Worm (Caenorhabditis elegans) whole organism, mixed stage, embryonic: ENCODE data around the gene mrps-18.C.

Experiments used
- M03D4.4 ChIP-seq: sonication (generic microtip); optimal IDR thresholded peaks from 2 replicates; lab custom pipeline; 2017; ENCODE audit warnings: mild to moderate bottlenecking, missing genetic modification characterization, missing compliant biosample characterization
- bed-3 ChIP-seq: fragments of 200-800 bp; sonication (Bioruptor generic); optimal IDR thresholded peaks from 3 replicates; lab custom pipeline; 2018; ENCODE audit warnings: mild to moderate bottlenecking, missing genetic modification characterization, moderate library complexity, missing compliant biosample characterization
- blmp-1 ChIP-seq: fragments of 150-350 bp; optimal IDR thresholded peaks from 2 replicates; lab custom pipeline; 2014; ENCODE audit warnings: missing biosample characterization, missing genetic modification characterization
- ceh-39 ChIP-seq: fragments of 150-350 bp; optimal IDR thresholded peaks from 2 replicates; lab custom pipeline; 2014; ENCODE audit warnings: missing biosample characterization, missing genetic modification characterization
- ceh-83 ChIP-seq: fragments of 200-800 bp; sonication (Bioruptor generic); optimal IDR thresholded peaks from 2 replicates; lab custom pipeline; 2018; ENCODE audit warnings: mild to moderate bottlenecking, missing genetic modification characterization, missing compliant biosample characterization
- ces-1 ChIP-seq: fragments of 150-350 bp; optimal IDR thresholded peaks from 2 replicates; lab custom pipeline; 2014; ENCODE audit warnings: missing biosample characterization, missing genetic modification reagents, missing genetic modification characterization
- cnd-1 ChIP-seq: fragments of 200-800 bp; sonication (Bioruptor generic); optimal IDR thresholded peaks from 2 replicates; lab custom pipeline; 2018; ENCODE audit warnings: mild to moderate bottlenecking, missing genetic modification characterization, missing compliant biosample characterization
- drap-1 ChIP-seq: fragments of 200-800 bp; sonication (Bioruptor generic); optimal IDR thresholded peaks from 3 replicates; lab custom pipeline; 2018; ENCODE audit warnings: mild to moderate bottlenecking, missing genetic modification characterization, missing compliant biosample characterization
- elt-1 ChIP-seq: sonication (generic microtip); optimal IDR thresholded peaks from 2 replicates; lab custom pipeline; 2017; ENCODE audit warnings: missing genetic modification characterization, mild to moderate bottlenecking, missing compliant biosample characterization, antibody characterized with exemption, moderate library complexity, borderline replicate concordance; ENCODE audit not compliant: insufficient read depth
- elt-3 ChIP-seq: fragments of 150-350 bp; optimal IDR thresholded peaks from 2 replicates; lab custom pipeline; 2014; ENCODE audit warnings: missing biosample characterization, missing genetic modification characterization
- flh-1 ChIP-seq: fragments of 200-800 bp; sonication (Bioruptor generic); optimal IDR thresholded peaks from 2 replicates; lab custom pipeline; 2018; ENCODE audit warnings: mild to moderate bottlenecking, missing genetic modification characterization, moderate library complexity, missing compliant biosample characterization
- ham-2 ChIP-seq: fragments of 200-800 bp; sonication (Bioruptor generic); optimal IDR thresholded peaks from 2 replicates; lab custom pipeline; 2018; ENCODE audit warnings: mild to moderate bottlenecking, missing genetic modification characterization, missing compliant biosample characterization
- hlh-1 ChIP-seq: fragments of 150-350 bp; optimal IDR thresholded peaks from 2 replicates; lab custom pipeline; 2014; ENCODE audit warnings: missing biosample characterization, missing genetic modification reagents, missing genetic modification characterization
- lin-13 ChIP-seq: fragments of 150-350 bp; optimal IDR thresholded peaks from 2 replicates; lab custom pipeline; 2014; ENCODE audit warnings: missing biosample characterization, missing genetic modification characterization
- lin-32 ChIP-seq: fragments of 200-800 bp; sonication (Bioruptor generic); optimal IDR thresholded peaks from 2 replicates; lab custom pipeline; 2018; ENCODE audit warnings: mild to moderate bottlenecking, missing genetic modification characterization, missing compliant biosample characterization
- lsy-2 ChIP-seq: fragments of 150-350 bp; optimal IDR thresholded peaks from 2 replicates; lab custom pipeline; 2014; ENCODE audit warnings: missing biosample characterization, missing genetic modification characterization
- mep-1 ChIP-seq: fragments of 150-350 bp; optimal IDR thresholded peaks from 2 replicates; lab custom pipeline; 2017; ENCODE audit warnings: missing biosample characterization, missing genetic modification reagents, missing genetic modification characterization, inconsistent platforms
- mls-2 ChIP-seq: sonication (generic microtip); optimal IDR thresholded peaks from 2 replicates; lab custom pipeline; 2016; ENCODE audit warnings: mild to moderate bottlenecking, missing genetic modification characterization, moderate library complexity, missing compliant biosample characterization
- nhr-12 ChIP-seq: fragments of 150-350 bp; optimal IDR thresholded peaks from 2 replicates; lab custom pipeline; 2014; ENCODE audit warnings: missing biosample characterization, missing genetic modification characterization
- nhr-2 ChIP-seq: fragments of 150-350 bp; optimal IDR thresholded peaks from 2 replicates; lab custom pipeline; 2014; ENCODE audit warnings: missing biosample characterization, missing genetic modification characterization
- nhr-237 ChIP-seq: fragments of 150-350 bp; optimal IDR thresholded peaks from 2 replicates; lab custom pipeline; 2014; ENCODE audit warnings: missing biosample characterization, missing genetic modification characterization
- nhr-28 ChIP-seq: fragments of 150-350 bp; optimal IDR thresholded peaks from 2 replicates; lab custom pipeline; 2014; ENCODE audit warnings: missing biosample characterization, missing genetic modification characterization
- nhr-76 ChIP-seq: sonication (generic microtip); optimal IDR thresholded peaks from 2 replicates; lab custom pipeline; 2017; ENCODE audit warnings: missing biosample characterization, missing genetic modification characterization
- pha-4 ChIP-seq: fragments of 150-350 bp; optimal IDR thresholded peaks from 2 replicates; lab custom pipeline; 2018; ENCODE audit warnings: missing biosample characterization, missing genetic modification reagents, missing genetic modification characterization
- snpc-4 ChIP-seq: fragments of 150-350 bp; optimal IDR thresholded peaks from 2 replicates; lab custom pipeline; 2014; ENCODE audit warnings: missing biosample characterization, missing genetic modification characterization
- sptf-1 ChIP-seq: sonication (generic microtip); optimal IDR thresholded peaks from 2 replicates; lab custom pipeline; 2017; ENCODE audit warnings: mild to moderate bottlenecking, missing genetic modification characterization, moderate library complexity, missing compliant biosample characterization
- unc-120 ChIP-seq: sonication (generic microtip); optimal IDR thresholded peaks from 2 replicates; lab custom pipeline; 2017; ENCODE audit warnings: missing genetic modification characterization, missing compliant biosample characterization; ENCODE audit not compliant: poor library complexity, severe bottlenecking
- unc-39 ChIP-seq: fragments of 150-350 bp; optimal IDR thresholded peaks from 2 replicates; lab custom pipeline; 2014; ENCODE audit warnings: missing biosample characterization, missing genetic modification characterization
- unc-62 ChIP-seq: fragments of 150-350 bp; optimal IDR thresholded peaks from 2 replicates; lab custom pipeline; 2014; ENCODE audit warnings: missing biosample characterization, missing genetic modification reagents, missing genetic modification characterization
- zip-8 ChIP-seq: fragments of 150-350 bp; optimal IDR thresholded peaks from 2 replicates; lab custom pipeline; 2014; ENCODE audit warnings: missing biosample characterization, missing genetic modification characterization
- ztf-11 ChIP-seq: fragments of 150-350 bp; optimal IDR thresholded peaks from 2 replicates; lab custom pipeline; 2014; ENCODE audit warnings: missing biosample characterization, missing genetic modification characterization

The mrps-18.C gene

DNA sequence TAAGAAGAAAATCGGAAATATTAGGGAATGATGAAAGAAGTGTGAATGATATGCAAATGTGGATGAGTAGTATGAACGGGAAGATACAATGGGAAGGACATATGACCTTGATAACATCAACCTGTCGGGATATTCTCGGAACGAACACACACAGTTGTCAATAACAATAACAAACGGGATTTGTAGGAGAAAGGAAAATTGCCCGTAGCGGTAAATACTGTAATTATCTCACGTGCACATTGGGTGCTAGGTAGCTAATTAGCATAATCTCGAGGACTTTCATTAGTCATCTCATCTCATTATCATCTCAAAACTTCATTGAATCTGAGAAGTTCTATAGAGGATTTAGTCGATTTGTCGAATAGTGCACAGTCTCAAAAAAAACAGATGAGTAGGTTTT, 23.0 kb upstream of the mrps-18.C start:
- peak; percentile 84 for TF ChIP-seq ham-2 (GFP tag; lab: Kevin White, UChicago)
- no peak for TF ChIP-seq unc-120 (tag; lab: Kevin White, UChicago)
- no peak for TF ChIP-seq lin-32
- TF ChIP-seq cnd-1 (tag; lab: Kevin White, UChicago): no peak
- TF ChIP-seq drap-1: no peak
- TF ChIP-seq unc-62: peak; percentile 32
- TF ChIP-seq ces-1 (GFP tag; lab: Kevin White, UChicago): no peak
- TF ChIP-seq elt-1 (tag; lab: Kevin White, UChicago): peak; percentile 51
- no peak for TF ChIP-seq nhr-76
- TF ChIP-seq unc-39 (tag; lab: Kevin White, UChicago): no peak

DNA sequence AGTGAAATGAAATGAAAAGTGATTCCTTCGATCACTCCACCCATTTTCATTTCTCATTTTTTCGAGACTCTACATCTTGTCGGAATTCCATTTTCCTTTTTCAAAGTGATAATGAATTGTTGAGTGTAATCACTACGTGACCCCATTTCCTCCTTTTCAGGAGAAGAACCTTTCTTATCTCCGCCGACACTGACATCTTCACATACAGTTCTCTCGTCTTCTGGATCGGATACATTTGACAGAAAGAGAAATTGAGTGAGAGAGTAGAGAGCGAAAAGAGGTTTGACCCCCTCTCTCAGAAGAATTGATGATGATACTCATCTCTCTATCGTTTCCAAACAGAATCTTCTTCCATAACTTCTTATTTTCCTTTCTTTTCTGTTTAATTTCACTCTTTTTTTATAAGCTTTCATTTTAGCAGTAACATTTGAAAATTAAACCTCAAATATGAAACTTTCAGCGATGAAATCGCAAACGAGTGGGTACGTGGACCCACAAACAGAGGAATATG, 22.1 kb upstream of the mrps-18.C start, which contains the start of gene dpy-2:
TSS of gene dpy-2 (plus strand) at position 461 of the 511 bp plus-strand sequence.
- TF ChIP-seq nhr-28 (no peak), lsy-2 (tag; lab: Kevin White, UChicago) (no peak), elt-3 (tag; lab: Kevin White, UChicago) (peak; percentile 34), blmp-1 (tag; lab: Kevin White, UChicago) (peak; percentile 82), elt-1 (tag; lab: Kevin White, UChicago) (peak; percentile 8), unc-62 (peak; percentile 23), ces-1 (GFP tag; lab: Kevin White, UChicago) (no peak), nhr-12 (no peak), snpc-4 (no peak), nhr-76 (no peak), ceh-83 (GFP tag; lab: Kevin White, UChicago) (no peak), cnd-1 (tag; lab: Kevin White, UChicago) (no peak)
- TF ChIP-seq, all 35 proteins: peak for 4

DNA sequence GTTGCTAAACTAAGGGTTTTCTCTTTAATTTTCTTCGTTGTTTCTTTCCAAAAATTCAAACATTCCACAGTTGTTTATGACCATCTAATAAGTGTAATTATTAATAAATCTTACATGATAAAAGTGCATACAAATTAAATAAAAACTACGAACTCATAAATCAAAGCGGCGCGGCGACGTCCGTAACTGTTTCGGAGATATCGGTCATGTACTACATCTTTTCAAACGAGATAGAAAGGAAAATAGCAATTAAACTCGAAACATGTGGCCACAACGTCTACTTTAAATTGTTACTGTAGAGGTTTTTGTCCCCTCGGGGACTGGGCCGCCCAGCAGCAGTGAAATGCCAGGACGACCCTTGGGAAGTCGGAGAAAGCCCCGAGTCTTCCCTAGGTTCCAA, 20.1 kb upstream of the mrps-18.C start:
- no peak for TF ChIP-seq mls-2 (tag; lab: Kevin White, UChicago)
- no peak for TF ChIP-seq flh-1 (GFP tag; lab: Kevin White, UChicago)
- no peak for TF ChIP-seq blmp-1 (tag; lab: Kevin White, UChicago)
- TF ChIP-seq hlh-1: no peak
- no peak for TF ChIP-seq snpc-4
- TF ChIP-seq ham-2 (GFP tag; lab: Kevin White, UChicago): no peak

DNA sequence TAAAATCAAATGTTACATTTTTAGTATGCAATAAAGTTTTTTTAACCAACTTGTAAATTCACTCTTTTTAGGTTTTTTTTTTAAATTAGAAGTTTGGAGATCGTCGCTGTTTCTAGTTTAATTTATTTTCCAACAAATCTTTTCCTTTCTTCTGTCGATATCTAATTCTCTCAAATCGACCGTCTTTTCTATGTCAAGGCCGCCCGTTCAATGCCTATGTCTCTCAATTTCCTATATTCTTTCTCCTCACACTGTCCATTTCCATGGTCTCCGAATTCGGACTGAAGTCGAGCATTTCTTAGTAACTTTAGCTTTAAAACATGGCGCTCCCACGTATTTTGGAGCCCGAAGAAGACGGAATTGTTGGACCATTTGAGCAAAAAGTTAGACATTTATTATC, 19.4 kb upstream of the mrps-18.C start, which contains the start of the genes T14B4.5 and T14B4.20:
TSS of gene T14B4.5 (plus strand) at position 226 of the 400 bp plus-strand sequence.
TSS of gene T14B4.20 (plus strand) at position 264 of the 400 bp plus-strand sequence.
- no peak for TF ChIP-seq ham-2 (GFP tag; lab: Kevin White, UChicago)
- TF ChIP-seq nhr-12: no peak
- no peak for TF ChIP-seq elt-1 (tag; lab: Kevin White, UChicago)
- no peak for TF ChIP-seq ztf-11 (tag; lab: Kevin White, UChicago)
- no peak for TF ChIP-seq bed-3 (GFP tag; lab: Kevin White, UChicago)
- no peak for TF ChIP-seq ceh-39 (tag; lab: Kevin White, UChicago)
- TF ChIP-seq sptf-1 (tag; lab: Kevin White, UChicago): no peak
- no peak for TF ChIP-seq pha-4 (tag; lab: Kevin White, UChicago)
- no peak for TF ChIP-seq ceh-83 (GFP tag; lab: Kevin White, UChicago)
- TF ChIP-seq nhr-76: no peak
- no peak for TF ChIP-seq lin-13 (tag; lab: Kevin White, UChicago)
- no peak for TF ChIP-seq nhr-237 (tag; lab: Kevin White, UChicago)
- no peak for TF ChIP-seq zip-8 (tag; lab: Kevin White, UChicago)
- no peak for TF ChIP-seq unc-120 (tag; lab: Kevin White, UChicago)

DNA sequence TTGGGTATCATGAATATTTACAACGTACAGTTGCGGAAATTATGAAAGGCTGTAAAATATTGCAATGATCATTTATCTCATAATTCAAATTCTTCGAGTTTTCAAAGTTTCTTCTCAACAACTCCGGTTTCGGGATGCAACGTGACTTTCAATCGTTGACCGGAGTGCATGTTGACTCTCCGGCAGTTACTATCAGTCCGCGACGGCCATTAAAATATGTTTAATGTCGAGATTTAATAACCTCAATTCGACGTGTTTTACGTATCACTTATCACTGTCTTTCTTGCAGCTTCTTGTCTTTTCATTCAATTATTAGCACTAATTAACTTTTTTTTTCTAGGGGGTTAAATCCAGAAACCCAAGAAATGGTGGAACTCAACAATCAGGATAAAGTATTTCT, 17.8 kb upstream of the mrps-18.C start, which contains the start of gene tsp-10:
TSS of gene tsp-10 (plus strand) at position 366 of the 400 bp plus-strand sequence.
- TF ChIP-seq nhr-2 (tag; lab: Kevin White, UChicago): no peak

DNA sequence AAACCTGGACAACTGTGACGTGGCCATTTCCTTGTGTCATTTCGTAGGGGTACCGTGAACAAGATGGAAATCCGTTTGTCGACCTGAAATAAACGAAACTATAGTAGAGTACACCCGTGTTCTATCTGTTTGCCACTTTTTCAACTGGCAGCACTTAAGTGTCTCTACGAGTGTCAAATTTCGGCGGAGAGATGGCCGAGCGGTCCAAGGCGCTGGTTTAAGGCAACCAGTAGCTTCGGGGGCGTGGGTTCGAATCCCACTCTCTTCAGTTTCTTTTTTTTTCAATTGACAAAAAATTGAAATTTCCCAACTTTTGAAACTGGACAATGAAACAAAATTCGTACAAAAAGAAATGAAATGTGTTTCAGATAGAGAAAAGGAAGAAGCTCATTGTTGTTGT, 14.4 kb upstream of the mrps-18.C start:
- no peak for TF ChIP-seq snpc-4
- peak; percentile 52 for TF ChIP-seq M03D4.4 (tag; lab: Kevin White, UChicago)
- peak; percentile 42 for TF ChIP-seq sptf-1 (tag; lab: Kevin White, UChicago)
- TF ChIP-seq unc-39 (tag; lab: Kevin White, UChicago): peak; percentile 48
- no peak for TF ChIP-seq elt-3 (tag; lab: Kevin White, UChicago)
- no peak for TF ChIP-seq flh-1 (GFP tag; lab: Kevin White, UChicago)
- no peak for TF ChIP-seq ham-2 (GFP tag; lab: Kevin White, UChicago)
- TF ChIP-seq nhr-12: no peak
- no peak for TF ChIP-seq nhr-237 (tag; lab: Kevin White, UChicago)
- TF ChIP-seq ces-1 (GFP tag; lab: Kevin White, UChicago): no peak
- TF ChIP-seq ztf-11 (tag; lab: Kevin White, UChicago): no peak
- TF ChIP-seq mep-1 (tag; lab: Kevin White, UChicago): peak; percentile 5
- TF ChIP-seq unc-120 (tag; lab: Kevin White, UChicago): peak; percentile 41
- TF ChIP-seq bed-3 (GFP tag; lab: Kevin White, UChicago): peak; percentile 34
- TF ChIP-seq pha-4 (tag; lab: Kevin White, UChicago): no peak
- TF ChIP-seq unc-62: no peak
- TF ChIP-seq drap-1: peak; percentile 30
- no peak for TF ChIP-seq cnd-1 (tag; lab: Kevin White, UChicago)
- no peak for TF ChIP-seq zip-8 (tag; lab: Kevin White, UChicago)
- TF ChIP-seq lsy-2 (tag; lab: Kevin White, UChicago): no peak
